Worm (Caenorhabditis elegans): ENCODE results near the gene T26C5.2.

- no peak for TF ChIP-seq tra-4 (tag; optimal IDR thresholded peaks at IDR 0.05)
- TF ChIP-seq ama-1 (optimal IDR thresholded peaks at IDR 0.05) = no peak
- no peak for TF ChIP-seq hnd-1 (tag; optimal IDR thresholded peaks at IDR 0.05)
- TF ChIP-seq aly-1 (tag; optimal IDR thresholded peaks at IDR 0.05) = no peak
- no peak for TF ChIP-seq ceh-13 (GFP tag; optimal IDR thresholded peaks at IDR 0.05)
- TF ChIP-seq tbx-11 (GFP tag; IDR thresholded peaks at IDR 0.05) = no peak
- no peak for TF ChIP-seq hmg-4 (GFP tag; optimal IDR thresholded peaks at IDR 0.05)
- no peak for TF ChIP-seq sea-1 (GFP tag; conservative IDR thresholded peaks at IDR 0.05)
- TF ChIP-seq scrt-1 (GFP tag; IDR thresholded peaks at IDR 0.05) = no peak
- no peak for TF ChIP-seq ceh-36 (tag; optimal IDR thresholded peaks at IDR 0.05)
Observed at ce11 chrII:9250422-9250821, 17.4 kb downstream of the T26C5.2 start, which contains the start of gene T26C5.4.

Measured in whole organism, early embryonic.